Worm (Caenorhabditis elegans) whole organism, L2 larva: ENCODE data around the gene srt-74.

Experiments
- ZK546.5 ChIP-seq: sonication (generic microtip); optimal IDR thresholded peaks from 2 replicates; lab custom pipeline; 2017; ENCODE audit warnings: missing biosample characterization, missing genetic modification characterization
- ama-1 ChIP-seq: fragments of 150-350 bp; optimal IDR thresholded peaks from 2 replicates; lab custom pipeline; 2018; ENCODE audit warnings: inconsistent platforms
- ceh-16 ChIP-seq: fragments of 150-350 bp; optimal IDR thresholded peaks from 2 replicates; lab custom pipeline; 2014; ENCODE audit warnings: missing biosample characterization, missing genetic modification characterization
- mab-5 ChIP-seq: fragments of 150-350 bp; optimal IDR thresholded peaks from 2 replicates; lab custom pipeline; 2014; ENCODE audit warnings: missing biosample characterization, missing genetic modification characterization
- sma-3 ChIP-seq: sonication (generic microtip); optimal IDR thresholded peaks from 2 replicates; lab custom pipeline; 2016; ENCODE audit warnings: missing genetic modification reagents, missing genetic modification characterization, missing compliant biosample characterization
- unc-39 ChIP-seq: fragments of 150-350 bp; optimal IDR thresholded peaks from 2 replicates; lab custom pipeline; 2014; ENCODE audit warnings: missing biosample characterization, missing genetic modification characterization
- ztf-4 ChIP-seq: fragments of 150-350 bp; optimal IDR thresholded peaks from 2 replicates; lab custom pipeline; 2014; ENCODE audit warnings: missing biosample characterization, missing genetic modification characterization

DNA sequence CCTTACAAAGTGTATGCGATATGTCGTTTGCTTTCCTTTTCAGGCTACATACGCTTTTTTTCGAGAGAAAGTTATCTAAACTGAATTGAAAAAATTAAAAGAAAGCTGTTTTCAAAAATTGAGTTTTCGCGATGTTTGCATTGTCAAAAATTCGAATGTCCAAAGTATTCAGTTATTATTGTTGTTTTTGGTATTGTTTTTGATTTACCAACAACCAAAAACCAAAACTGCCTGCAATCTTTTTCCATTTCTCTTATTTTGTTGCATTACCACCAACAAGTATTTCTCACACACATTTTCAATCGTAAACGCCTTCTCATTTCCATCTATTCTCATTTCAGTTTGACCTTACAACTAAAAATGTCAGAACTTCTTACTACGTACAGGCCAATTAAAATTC is 46.7 kb upstream of the srt-74 start, which contains the start of gene pepm-1:
- TF ChIP-seq ztf-4 (tag; lab: Kevin White, UChicago) (no peak), unc-39 (tag; lab: Kevin White, UChicago) (no peak), sma-3 (GFP tag; lab: Kevin White, UChicago) (no peak), mab-5 (tag; lab: Kevin White, UChicago) (no peak), ama-1 (lab: Kevin White, UChicago) (no peak), ceh-16 (tag; lab: Kevin White, UChicago) (no peak), ZK546.5 (tag; lab: Kevin White, UChicago) (no peak)
